Fruit fly (Drosophila melanogaster) whole organism, embryonic: ENCODE results near the gene CG1299.

Experiments used
- BEAF-32 ChIP-seq: fragments of 200-800 bp; sonication (Bioruptor generic); optimal IDR thresholded peaks from 3 replicates; lab custom pipeline; 2017; ENCODE audit warnings: missing biosample characterization, missing genetic modification characterization, mild to moderate bottlenecking, moderate library complexity, missing genetic modification reagents
- BtbVII ChIP-seq: fragments of 200-800 bp; sonication (Bioruptor generic); optimal IDR thresholded peaks from 3 replicates; lab custom pipeline; 2017; ENCODE audit warnings: missing biosample characterization, mild to moderate bottlenecking, missing genetic modification characterization
- CG10274 ChIP-seq: fragments of 200-800 bp; sonication (Bioruptor generic); optimal IDR thresholded peaks from 3 replicates; lab custom pipeline; 2017; ENCODE audit warnings: missing biosample characterization, mild to moderate bottlenecking, missing genetic modification characterization
- CG10654 ChIP-seq: fragments of 200-800 bp; sonication (Bioruptor generic); optimal IDR thresholded peaks from 2 replicates; lab custom pipeline; 2016; ENCODE audit warnings: missing biosample characterization, missing genetic modification characterization
- CG15011 ChIP-seq: fragments of 200-800 bp; sonication (Bioruptor generic); optimal IDR thresholded peaks from 3 replicates; lab custom pipeline; 2018; ENCODE audit warnings: missing biosample characterization, mild to moderate bottlenecking, missing genetic modification characterization
- CG15479 ChIP-seq: fragments of 200-800 bp; sonication (Bioruptor generic); optimal IDR thresholded peaks from 3 replicates; lab custom pipeline; 2019; ENCODE audit warnings: missing biosample characterization, mild to moderate bottlenecking, missing genetic modification characterization, moderate library complexity
- CG1603 ChIP-seq: fragments of 200-800 bp; sonication (Bioruptor generic); optimal IDR thresholded peaks from 2 replicates; lab custom pipeline; 2019; ENCODE audit warnings: missing biosample characterization, mild to moderate bottlenecking, missing genetic modification characterization, moderate library complexity
- CG17568 ChIP-seq: fragments of 200-800 bp; sonication (Bioruptor generic); optimal IDR thresholded peaks from 2 replicates; lab custom pipeline; 2018; ENCODE audit warnings: missing biosample characterization, mild to moderate bottlenecking, missing genetic modification characterization, moderate library complexity
- CG3838 ChIP-seq: fragments of 200-800 bp; sonication (Bioruptor generic); optimal IDR thresholded peaks from 3 replicates; lab custom pipeline; 2016; ENCODE audit warnings: missing biosample characterization, missing genetic modification characterization
- CG4360 ChIP-seq: fragments of 200-800 bp; sonication (Bioruptor generic); IDR thresholded peaks from 2 replicates; pipeline ENCODE4 v1.3.6; 2022; ENCODE audit warnings: missing biosample characterization, missing genetic modification characterization
- CG6791 ChIP-seq: fragments of 200-800 bp; sonication (Bioruptor generic); IDR thresholded peaks from 3 replicates; pipeline ENCODE4 v1.3.6; 2022; ENCODE audit warnings: missing biosample characterization, missing genetic modification characterization; ENCODE audit not compliant: partially characterized antibody
- CG7786 ChIP-seq: fragments of 200-800 bp; sonication (Bioruptor generic); optimal IDR thresholded peaks from 2 replicates; lab custom pipeline; 2016; ENCODE audit warnings: missing biosample characterization, missing genetic modification characterization
- CG8765 ChIP-seq: fragments of 200-800 bp; sonication (Bioruptor generic); IDR thresholded peaks from 2 replicates; pipeline ENCODE4 v1.3.6; 2022; ENCODE audit warnings: missing biosample characterization, missing genetic modification characterization
- Dref ChIP-seq: fragments of 200-800 bp; sonication (Bioruptor generic); IDR thresholded peaks from 2 replicates; pipeline ENCODE4 v1.3.6; 2022; ENCODE audit warnings: missing biosample characterization, missing genetic modification characterization
- Ets65A ChIP-seq: fragments of 200-800 bp; sonication (Bioruptor generic); peaks from one replicate; lab custom pipeline; 2016; ENCODE audit warnings: missing biosample characterization, missing genetic modification characterization
- HHEX ChIP-seq: fragments of 200-800 bp; sonication (Bioruptor generic); optimal IDR thresholded peaks from 3 replicates; lab custom pipeline; 2017; ENCODE audit warnings: missing biosample characterization, mild to moderate bottlenecking, missing genetic modification characterization, missing genetic modification reagents
- HLHmδ ChIP-seq: fragments of 200-800 bp; sonication (Bioruptor generic); optimal IDR thresholded peaks from 2 replicates; lab custom pipeline; 2018; ENCODE audit warnings: missing biosample characterization, mild to moderate bottlenecking, missing genetic modification characterization, moderate library complexity
- Hand ChIP-seq: fragments of 200-800 bp; sonication (Bioruptor generic); optimal IDR thresholded peaks from 2 replicates; lab custom pipeline; 2017; ENCODE audit warnings: mild to moderate bottlenecking, missing biosample characterization, missing genetic modification reagents, missing genetic modification characterization
- Hr3 ChIP-seq: fragments of 200-800 bp; sonication (Bioruptor generic); optimal IDR thresholded peaks from 3 replicates; lab custom pipeline; 2016; ENCODE audit warnings: missing biosample characterization, missing genetic modification characterization
- MESR4 ChIP-seq: fragments of 200-800 bp; sonication (Bioruptor generic); optimal IDR thresholded peaks from 2 replicates; lab custom pipeline; 2018; ENCODE audit warnings: missing biosample characterization, mild to moderate bottlenecking, missing genetic modification characterization, moderate library complexity
- Mrtf ChIP-seq: fragments of 200-800 bp; sonication (Bioruptor generic); IDR thresholded peaks from 3 replicates; pipeline ENCODE4 v1.3.6; 2022; ENCODE audit warnings: missing biosample characterization, missing genetic modification characterization
- Oaz ChIP-seq: fragments of 200-800 bp; sonication (Bioruptor generic); IDR thresholded peaks from 2 replicates; pipeline ENCODE4 v1.3.6; 2022; ENCODE audit warnings: missing biosample characterization, missing genetic modification characterization
- Opbp ChIP-seq: fragments of 200-800 bp; sonication (Bioruptor generic); IDR thresholded peaks from 3 replicates; pipeline ENCODE4 v1.3.6; 2022; ENCODE audit warnings: missing biosample characterization, missing genetic modification characterization; ENCODE audit not compliant: partially characterized antibody
- Rx ChIP-seq: fragments of 200-800 bp; sonication (Bioruptor generic); IDR thresholded peaks from 2 replicates; pipeline ENCODE4 v1.3.6; 2022; ENCODE audit warnings: missing biosample characterization, missing genetic modification characterization
- bcd ChIP-seq: fragments of 200-800 bp; sonication (Bioruptor generic); optimal IDR thresholded peaks from 2 replicates; lab custom pipeline; 2017; ENCODE audit warnings: missing biosample characterization, mild to moderate bottlenecking, missing genetic modification characterization
- chinmo ChIP-seq: fragments of 200-800 bp; sonication (Bioruptor generic); IDR thresholded peaks from 4 replicates; pipeline ENCODE4 v1.3.6; 2022; ENCODE audit warnings: missing biosample characterization, missing genetic modification characterization; ENCODE audit not compliant: partially characterized antibody
- corto ChIP-seq: fragments of 200-800 bp; sonication (Bioruptor generic); optimal IDR thresholded peaks from 2 replicates; lab custom pipeline; 2016; ENCODE audit warnings: missing biosample characterization, mild to moderate bottlenecking, missing genetic modification characterization, moderate library complexity
- crol ChIP-seq: fragments of 200-800 bp; sonication (Bioruptor generic); IDR thresholded peaks from 2 replicates; pipeline ENCODE4 v1.3.6; 2022; ENCODE audit warnings: missing biosample characterization, missing genetic modification characterization
- cwo ChIP-seq: fragments of 200-800 bp; sonication (Bioruptor generic); optimal IDR thresholded peaks from 3 replicates; lab custom pipeline; 2017; ENCODE audit warnings: missing biosample characterization, missing genetic modification characterization, mild to moderate bottlenecking, moderate library complexity, missing genetic modification reagents
- da ChIP-seq: fragments of 200-800 bp; sonication (Bioruptor generic); optimal IDR thresholded peaks from 2 replicates; lab custom pipeline; 2016; ENCODE audit warnings: missing biosample characterization, missing genetic modification characterization
- ems ChIP-seq: fragments of 200-800 bp; sonication (Bioruptor generic); optimal IDR thresholded peaks from 3 replicates; lab custom pipeline; 2016; ENCODE audit warnings: missing biosample characterization, missing genetic modification characterization
- fd3F ChIP-seq: fragments of 200-800 bp; sonication (Bioruptor generic); optimal IDR thresholded peaks from 2 replicates; lab custom pipeline; 2018; ENCODE audit warnings: missing biosample characterization, mild to moderate bottlenecking, missing genetic modification characterization, moderate library complexity
- gro ChIP-seq: fragments of 200-800 bp; sonication (Bioruptor generic); optimal IDR thresholded peaks from 2 replicates; lab custom pipeline; 2016; ENCODE audit warnings: missing biosample characterization, missing genetic modification characterization
- ind ChIP-seq: fragments of 200-800 bp; sonication (Bioruptor generic); optimal IDR thresholded peaks from 3 replicates; lab custom pipeline; 2016; ENCODE audit warnings: missing biosample characterization, missing genetic modification characterization
- insv ChIP-seq, 2 experiments: fragments of 200-800 bp; sonication (Bioruptor generic); optimal IDR thresholded peaks; 3 replicates each; lab custom pipeline; 2016 to 2018; ENCODE audit warnings: missing biosample characterization in 2 of 2, missing genetic modification characterization in 2 of 2
- kay ChIP-seq: fragments of 200-800 bp; sonication (Bioruptor generic); optimal IDR thresholded peaks from 2 replicates; lab custom pipeline; 2016; ENCODE audit warnings: missing biosample characterization, missing genetic modification characterization
- ken ChIP-seq: fragments of 200-800 bp; sonication (Bioruptor generic); IDR thresholded peaks from 3 replicates; pipeline ENCODE4 v1.3.6; 2022; ENCODE audit warnings: missing biosample characterization, missing genetic modification characterization
- nmo ChIP-seq: fragments of 200-800 bp; sonication (Bioruptor generic); optimal IDR thresholded peaks from 2 replicates; lab custom pipeline; 2018; ENCODE audit warnings: missing biosample characterization, mild to moderate bottlenecking, missing genetic modification characterization, moderate library complexity
- pho ChIP-seq: fragments of 200-800 bp; sonication (Bioruptor generic); optimal IDR thresholded peaks from 2 replicates; lab custom pipeline; 2016; ENCODE audit warnings: missing biosample characterization, missing genetic modification characterization
- pnt ChIP-seq: fragments of 200-800 bp; sonication (Bioruptor generic); optimal IDR thresholded peaks from 3 replicates; lab custom pipeline; 2016; ENCODE audit warnings: missing biosample characterization, missing genetic modification characterization
- pros ChIP-seq: fragments of 200-800 bp; sonication (Bioruptor generic); optimal IDR thresholded peaks from 3 replicates; lab custom pipeline; 2019; ENCODE audit warnings: missing biosample characterization, mild to moderate bottlenecking, missing genetic modification characterization, moderate library complexity
- seq ChIP-seq: fragments of 200-800 bp; sonication (Bioruptor generic); IDR thresholded peaks from 2 replicates; pipeline ENCODE4 v1.3.6; 2022; ENCODE audit warnings: missing biosample characterization, missing genetic modification characterization
- sisA ChIP-seq: fragments of 200-800 bp; sonication (Bioruptor generic); IDR thresholded peaks from 2 replicates; pipeline ENCODE4 v1.3.6; 2022; ENCODE audit warnings: missing biosample characterization, missing genetic modification characterization
- vvl ChIP-seq: fragments of 200-800 bp; sonication (Bioruptor generic); IDR thresholded peaks from 2 replicates; pipeline ENCODE4 v1.3.6; 2022; ENCODE audit warnings: missing biosample characterization, missing genetic modification characterization
- zen2 ChIP-seq: fragments of 200-800 bp; sonication (Bioruptor generic); IDR thresholded peaks from 3 replicates; pipeline ENCODE4 v1.3.6; 2022; ENCODE audit warnings: missing biosample characterization, missing genetic modification characterization; ENCODE audit not compliant: partially characterized antibody
- zf30C ChIP-seq: fragments of 200-800 bp; sonication (Bioruptor generic); optimal IDR thresholded peaks from 3 replicates; lab custom pipeline; 2018; ENCODE audit warnings: missing biosample characterization, mild to moderate bottlenecking, missing genetic modification characterization

Gene CG1299

DNA sequence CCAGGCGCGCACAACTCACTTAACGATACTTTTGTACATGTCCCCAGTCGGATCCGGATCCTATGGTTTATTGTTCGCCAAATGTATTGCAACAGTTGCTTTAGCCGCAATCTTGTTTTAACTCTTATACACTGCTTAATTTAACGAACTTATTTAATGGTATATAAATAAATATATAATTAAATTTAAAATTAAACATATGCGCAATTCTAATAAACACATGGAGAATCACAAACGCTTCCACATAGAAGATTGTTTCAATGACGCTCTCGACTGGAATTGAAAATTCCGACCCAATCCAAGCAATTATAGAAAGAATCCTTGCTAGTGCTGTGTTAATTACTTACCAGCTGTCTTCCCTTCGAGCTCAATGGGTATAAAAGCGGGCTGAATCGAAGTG, 7.3 kb upstream of the CG1299 start, which contains the start of gene Akh:
TSS of gene Akh (plus strand) at position 301 of the 400 bp plus-strand sequence.
- TF ChIP-seq CG6791 (GFP tag; lab: Robert Waterston, UW) (no peak), cwo (GFP tag; lab: Kevin White, UChicago) (no peak), Rx (no peak), CG17568 (no peak), pho (GFP tag; lab: Kevin White, UChicago) (no peak), insv (GFP tag; optimal IDR thresholded peaks at IDR 0.05; lab: Kevin White, UChicago) (no peak), seq (GFP tag; lab: Robert Waterston, UW) (no peak), CG7786 (no peak), Opbp (GFP tag; lab: Robert Waterston, UW) (no peak), CG4360 (GFP tag; lab: Robert Waterston, UW) (no peak), CG10654 (no peak), bcd (GFP tag; lab: Kevin White, UChicago) (no peak), gro (GFP tag; lab: Kevin White, UChicago) (no peak), pros (GFP tag; lab: Kevin White, UChicago) (no peak), MESR4 (GFP tag; lab: Kevin White, UChicago) (no peak), HHEX (no peak)

DNA sequence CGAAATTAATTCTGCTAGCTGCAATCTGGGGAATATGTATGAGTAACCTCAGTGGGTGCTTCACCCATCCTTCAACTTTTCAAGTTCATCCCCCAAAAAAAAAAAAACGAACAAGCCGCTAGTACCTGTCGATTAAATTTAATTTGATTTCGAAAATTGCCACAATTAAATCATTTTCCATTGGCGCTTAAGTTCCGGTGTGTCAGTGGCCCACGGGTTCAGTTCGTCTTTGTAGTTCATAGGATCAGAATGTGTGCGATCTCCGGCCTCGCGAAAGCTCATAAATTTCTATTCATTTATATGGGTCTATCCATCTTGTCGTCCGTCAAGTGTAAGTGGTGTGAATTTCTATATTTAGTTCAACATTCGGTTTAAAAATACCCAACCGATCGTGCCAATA, 6.4 kb upstream of the CG1299 start, which contains the start of gene CG32260:
TSS of gene CG32260 (plus strand) at position 301 of the 400 bp plus-strand sequence.
- TF ChIP-seq zen2 (no peak), Ets65A (peak; percentile 60)

DNA sequence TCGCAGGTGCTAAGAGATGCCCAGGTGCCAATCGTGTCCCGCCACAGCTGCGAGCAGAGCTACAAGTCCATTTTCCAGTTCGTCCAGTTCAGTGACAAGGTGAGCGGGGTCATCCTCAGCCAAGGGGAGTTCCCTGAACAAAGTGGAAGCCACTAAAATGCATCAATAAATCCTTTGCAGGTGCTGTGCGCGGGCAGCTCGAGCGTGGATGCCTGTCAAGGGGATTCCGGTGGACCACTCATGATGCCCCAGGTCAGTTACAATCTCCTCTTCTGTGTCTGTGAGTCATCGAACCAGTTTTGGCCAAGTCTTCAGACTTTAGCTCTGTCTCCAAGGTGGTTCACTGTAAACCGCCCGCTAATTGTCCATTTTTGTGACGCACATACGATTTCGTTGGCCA, 3.3 kb upstream of the CG1299 start:
- TF ChIP-seq nmo (GFP tag; lab: Kevin White, UChicago) (no peak), Hand (GFP tag; lab: Kevin White, UChicago) (no peak), CG10274 (GFP tag; lab: Kevin White, UChicago) (no peak), CG1603 (tag; lab: Kevin White, UChicago) (no peak), ind (GFP tag; lab: Kevin White, UChicago) (no peak), chinmo (GFP tag; lab: Robert Waterston, UW) (0 out of 4 replicates have a peak, but pooled peaks have one; percentile 24), BtbVII (GFP tag; lab: Kevin White, UChicago) (no peak), corto (GFP tag; lab: Kevin White, UChicago) (no peak)

DNA sequence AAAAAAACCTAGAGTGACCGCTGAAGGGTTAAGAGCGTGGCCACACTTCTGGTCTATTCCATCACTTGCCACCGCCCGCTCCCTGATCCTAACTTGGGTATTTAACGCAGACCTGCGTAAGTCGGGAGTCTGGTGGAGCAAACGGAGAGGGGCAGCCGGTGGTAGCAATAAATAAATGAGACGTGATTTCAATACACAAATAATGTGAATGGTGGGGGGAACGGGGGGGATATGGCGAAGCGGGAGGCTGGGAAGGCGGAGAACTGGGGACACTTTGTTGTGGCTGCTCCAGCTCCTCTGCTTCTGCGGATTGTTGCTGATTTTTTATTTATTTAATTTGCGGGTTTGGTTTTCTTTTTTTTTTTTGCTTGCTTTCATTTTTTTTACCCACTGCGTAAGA, 9.4 kb downstream of the CG1299 start:
- TF ChIP-seq vvl (peak; percentile 19; the same call in 1 of the 2 replicates), kay (no peak), crol (GFP tag; lab: Robert Waterston, UW) (peak; percentile 78)

DNA sequence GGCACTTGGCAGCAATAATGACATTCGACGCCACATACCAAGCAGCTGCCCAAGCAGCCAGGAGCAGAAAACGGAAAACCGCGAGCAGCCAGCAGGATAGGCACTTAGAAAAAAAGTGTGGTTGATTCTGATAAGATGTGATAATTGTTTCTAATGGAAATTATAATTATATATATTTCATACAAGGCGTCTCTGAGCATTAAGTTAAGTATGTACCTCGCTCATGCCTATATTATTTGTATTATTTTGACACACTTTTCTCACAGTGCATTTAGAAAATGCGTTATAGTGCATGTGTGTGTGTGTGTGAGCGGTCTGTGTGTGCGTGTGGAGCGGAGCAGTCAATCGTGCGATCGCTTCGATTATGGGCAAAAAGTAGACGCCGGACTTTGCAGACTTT, 9.9 kb downstream of the CG1299 start:
- TF ChIP-seq Hr3 (GFP tag; lab: Kevin White, UChicago): no peak
- no peak for TF ChIP-seq fd3F
- TF ChIP-seq CG15011 (GFP tag; lab: Kevin White, UChicago): no peak
- TF ChIP-seq BEAF-32 (GFP tag; lab: Kevin White, UChicago): no peak
- no peak for TF ChIP-seq da (GFP tag; lab: Kevin White, UChicago)
- TF ChIP-seq ems: no peak
- no peak for TF ChIP-seq pnt
- TF ChIP-seq CG3838 (GFP tag; lab: Kevin White, UChicago): no peak
- peak; percentile 58 for TF ChIP-seq zf30C (GFP tag; lab: Kevin White, UChicago)
- TF ChIP-seq Mrtf (GFP tag; lab: Robert Waterston, UW): no peak
- TF ChIP-seq HLHmδ: no peak
- no peak for TF ChIP-seq Dref (GFP tag; lab: Robert Waterston, UW)
- TF ChIP-seq CG8765 (GFP tag; lab: Robert Waterston, UW): peak; percentile 66; the same call in 1 of the 2 replicates
- no peak for TF ChIP-seq ken
- TF ChIP-seq CG15479 (GFP tag; lab: Kevin White, UChicago): peak; percentile 5
- no peak for TF ChIP-seq Oaz (GFP tag; lab: Robert Waterston, UW)
- no peak; the same call in 1 of the 2 replicates for TF ChIP-seq sisA
